Fruit fly (Drosophila melanogaster) whole organism, embryonic: ENCODE results near the gene Tsf1.

Experiments
- Aef1 ChIP-seq: fragments of 200-800 bp; sonication (Bioruptor generic); IDR thresholded peaks from 3 replicates; pipeline ENCODE4 v1.3.6; 2022; ENCODE audit warnings: missing biosample characterization, missing genetic modification characterization
- Bteb2 ChIP-seq: fragments of 200-800 bp; sonication (Bioruptor generic); optimal IDR thresholded peaks from 2 replicates; lab custom pipeline; 2016; ENCODE audit warnings: missing biosample characterization, missing genetic modification characterization
- CG10209 ChIP-seq: fragments of 200-800 bp; sonication (Bioruptor generic); optimal IDR thresholded peaks from 3 replicates; lab custom pipeline; 2017; ENCODE audit warnings: missing biosample characterization, mild to moderate bottlenecking, missing genetic modification characterization, missing genetic modification reagents
- CG10267 ChIP-seq: fragments of 200-800 bp; sonication (Bioruptor generic); optimal IDR thresholded peaks from 2 replicates; lab custom pipeline; 2018; ENCODE audit warnings: missing biosample characterization, mild to moderate bottlenecking, missing genetic modification characterization, moderate library complexity
- CG10321 ChIP-seq: fragments of 200-800 bp; sonication (Bioruptor generic); IDR thresholded peaks from 2 replicates; pipeline ENCODE4 v1.3.6; 2022; ENCODE audit warnings: missing biosample characterization, missing genetic modification characterization
- CG11085 ChIP-seq: fragments of 200-800 bp; sonication (Bioruptor generic); IDR thresholded peaks from 2 replicates; pipeline ENCODE4 v1.3.6; 2022; ENCODE audit warnings: missing biosample characterization, missing genetic modification characterization
- CG11398 ChIP-seq: fragments of 200-800 bp; sonication (Bioruptor generic); optimal IDR thresholded peaks from 2 replicates; lab custom pipeline; 2016; ENCODE audit warnings: missing biosample characterization, missing genetic modification characterization
- CG11504 ChIP-seq: fragments of 200-800 bp; sonication (Bioruptor generic); optimal IDR thresholded peaks from 3 replicates; lab custom pipeline; 2019; ENCODE audit warnings: missing biosample characterization, mild to moderate bottlenecking, missing genetic modification characterization, moderate library complexity
- CG12104 ChIP-seq: fragments of 200-800 bp; sonication (Bioruptor generic); optimal IDR thresholded peaks from 3 replicates; lab custom pipeline; 2016; ENCODE audit warnings: missing biosample characterization, missing genetic modification characterization
- CG12391 ChIP-seq: fragments of 200-800 bp; sonication (Bioruptor generic); optimal IDR thresholded peaks from 3 replicates; lab custom pipeline; 2018; ENCODE audit warnings: missing biosample characterization, mild to moderate bottlenecking, missing genetic modification characterization, moderate library complexity
- CG12942 ChIP-seq: fragments of 200-800 bp; sonication (Bioruptor generic); optimal IDR thresholded peaks from 3 replicates; lab custom pipeline; 2016; ENCODE audit warnings: missing biosample characterization, missing genetic modification characterization
- CG13296 ChIP-seq: fragments of 200-800 bp; sonication (Bioruptor generic); optimal IDR thresholded peaks from 3 replicates; lab custom pipeline; 2018; ENCODE audit warnings: missing biosample characterization, mild to moderate bottlenecking, missing genetic modification characterization
- CG13624 ChIP-seq: fragments of 200-800 bp; sonication (Bioruptor generic); optimal IDR thresholded peaks from 2 replicates; lab custom pipeline; 2016; ENCODE audit warnings: missing biosample characterization, missing genetic modification characterization
- CG1603 ChIP-seq: fragments of 200-800 bp; sonication (Bioruptor generic); optimal IDR thresholded peaks from 2 replicates; lab custom pipeline; 2019; ENCODE audit warnings: missing biosample characterization, mild to moderate bottlenecking, missing genetic modification characterization, moderate library complexity
- CG18599 ChIP-seq: fragments of 200-800 bp; sonication (Bioruptor generic); optimal IDR thresholded peaks from 3 replicates; lab custom pipeline; 2017; ENCODE audit warnings: missing biosample characterization, missing genetic modification characterization, mild to moderate bottlenecking, moderate library complexity, missing genetic modification reagents
- CG32532 ChIP-seq: fragments of 200-800 bp; sonication (Bioruptor generic); IDR thresholded peaks from 2 replicates; pipeline ENCODE4 v1.3.6; 2022; ENCODE audit warnings: missing biosample characterization, missing genetic modification characterization
- CG3995 ChIP-seq: fragments of 200-800 bp; sonication (Bioruptor generic); optimal IDR thresholded peaks from 3 replicates; lab custom pipeline; 2016; ENCODE audit warnings: missing biosample characterization, missing genetic modification characterization
- CG6254 ChIP-seq: fragments of 200-800 bp; sonication (Bioruptor generic); optimal IDR thresholded peaks from 3 replicates; lab custom pipeline; 2017; ENCODE audit warnings: mild to moderate bottlenecking, missing biosample characterization, missing genetic modification reagents, missing genetic modification characterization
- CG7556 ChIP-seq: fragments of 200-800 bp; sonication (Bioruptor generic); optimal IDR thresholded peaks from 2 replicates; lab custom pipeline; 2017; ENCODE audit warnings: missing biosample characterization, mild to moderate bottlenecking, missing genetic modification characterization
- CG8359 ChIP-seq: fragments of 200-800 bp; sonication (Bioruptor generic); optimal IDR thresholded peaks from 2 replicates; lab custom pipeline; 2017; ENCODE audit warnings: missing biosample characterization, mild to moderate bottlenecking, missing genetic modification characterization, borderline replicate concordance
- CG8478 ChIP-seq: fragments of >200 bp; optimal IDR thresholded peaks from 2 replicates; lab custom pipeline; 2018
- CG9215 ChIP-seq: fragments of 200-800 bp; sonication (Bioruptor generic); IDR thresholded peaks from 2 replicates; pipeline ENCODE4 v1.3.6; 2022; ENCODE audit warnings: missing biosample characterization, missing genetic modification characterization
- CG9817 ChIP-seq: fragments of 200-800 bp; sonication (Bioruptor generic); optimal IDR thresholded peaks from 2 replicates; lab custom pipeline; 2018; ENCODE audit warnings: missing biosample characterization, mild to moderate bottlenecking, missing genetic modification characterization, moderate library complexity
- CG9932 ChIP-seq: fragments of 200-800 bp; sonication (Bioruptor generic); IDR thresholded peaks from 2 replicates; pipeline ENCODE4 v1.3.6; 2022; ENCODE audit warnings: missing biosample characterization, missing genetic modification characterization
- Dll ChIP-seq: fragments of 200-800 bp; sonication (Bioruptor generic); IDR thresholded peaks from 4 replicates; pipeline ENCODE4 v1.3.6; 2022; ENCODE audit warnings: missing biosample characterization, missing genetic modification characterization; ENCODE audit not compliant: partially characterized antibody
- Dp ChIP-seq: fragments of 200-800 bp; sonication (Bioruptor generic); optimal IDR thresholded peaks from 2 replicates; lab custom pipeline; 2018; ENCODE audit warnings: missing biosample characterization, mild to moderate bottlenecking, missing genetic modification characterization, moderate library complexity
- Drgx ChIP-seq: fragments of 200-800 bp; sonication (Bioruptor generic); IDR thresholded peaks from 2 replicates; pipeline ENCODE4 v1.3.6; 2022; ENCODE audit warnings: missing biosample characterization, missing genetic modification characterization
- E2f2 ChIP-seq: fragments of 200-800 bp; sonication (Bioruptor generic); IDR thresholded peaks from 2 replicates; pipeline ENCODE4 v1.3.6; 2022; ENCODE audit warnings: missing biosample characterization, missing genetic modification characterization
- Fer2 ChIP-seq: fragments of 200-800 bp; sonication (Bioruptor generic); optimal IDR thresholded peaks from 2 replicates; lab custom pipeline; 2018; ENCODE audit warnings: missing biosample characterization, mild to moderate bottlenecking, missing genetic modification characterization, moderate library complexity
- Jarid2 ChIP-seq: fragments of 200-800 bp; sonication (Bioruptor generic); optimal IDR thresholded peaks from 3 replicates; lab custom pipeline; 2017; ENCODE audit warnings: mild to moderate bottlenecking, missing biosample characterization, missing genetic modification reagents, missing genetic modification characterization
- Kr ChIP-seq: fragments of 200-800 bp; sonication (Bioruptor generic); optimal IDR thresholded peaks from 2 replicates; lab custom pipeline; 2017; ENCODE audit warnings: missing biosample characterization, mild to moderate bottlenecking, missing genetic modification characterization
- Mrtf ChIP-seq: fragments of 200-800 bp; sonication (Bioruptor generic); IDR thresholded peaks from 3 replicates; pipeline ENCODE4 v1.3.6; 2022; ENCODE audit warnings: missing biosample characterization, missing genetic modification characterization
- Ravus ChIP-seq: fragments of 200-800 bp; sonication (Bioruptor generic); IDR thresholded peaks from 2 replicates; pipeline ENCODE4 v1.3.6; 2022; ENCODE audit warnings: missing biosample characterization, missing genetic modification characterization
- Rx ChIP-seq: fragments of 200-800 bp; sonication (Bioruptor generic); IDR thresholded peaks from 2 replicates; pipeline ENCODE4 v1.3.6; 2022; ENCODE audit warnings: missing biosample characterization, missing genetic modification characterization
- TFAM ChIP-seq: fragments of 200-800 bp; sonication (Bioruptor generic); optimal IDR thresholded peaks from 2 replicates; lab custom pipeline; 2017; ENCODE audit warnings: missing biosample characterization, missing genetic modification characterization, inconsistent platforms
- az2 ChIP-seq: fragments of 200-800 bp; sonication (Bioruptor generic); optimal IDR thresholded peaks from 3 replicates; lab custom pipeline; 2016; ENCODE audit warnings: missing biosample characterization, missing genetic modification characterization
- br ChIP-seq: fragments of >200 bp; optimal IDR thresholded peaks from 2 replicates; lab custom pipeline; 2017
- crc ChIP-seq: fragments of 200-800 bp; sonication (Bioruptor generic); optimal IDR thresholded peaks from 2 replicates; lab custom pipeline; 2016; ENCODE audit warnings: missing biosample characterization, missing genetic modification characterization
- da ChIP-seq: fragments of 200-800 bp; sonication (Bioruptor generic); optimal IDR thresholded peaks from 2 replicates; lab custom pipeline; 2016; ENCODE audit warnings: missing biosample characterization, missing genetic modification characterization
- dmrt99B ChIP-seq: fragments of 200-800 bp; sonication (Bioruptor generic); optimal IDR thresholded peaks from 2 replicates; lab custom pipeline; 2018; ENCODE audit warnings: missing biosample characterization, mild to moderate bottlenecking, missing genetic modification characterization, moderate library complexity
- esg ChIP-seq: fragments of 200-800 bp; sonication (Bioruptor generic); conservative IDR thresholded peaks from 2 replicates; pipeline ENCODE4 v1.3.6; 2022; ENCODE audit warnings: missing biosample characterization, missing genetic modification characterization
- gcm2 ChIP-seq: fragments of 200-800 bp; sonication (Bioruptor generic); optimal IDR thresholded peaks from 2 replicates; lab custom pipeline; 2016; ENCODE audit warnings: missing biosample characterization, missing genetic modification characterization
- hb ChIP-seq: fragments of 200-800 bp; sonication (Bioruptor generic); IDR thresholded peaks from 3 replicates; pipeline ENCODE4 v1.3.6; 2022; ENCODE audit warnings: missing biosample characterization, missing genetic modification characterization; ENCODE audit not compliant: partially characterized antibody
- kay ChIP-seq: fragments of 200-800 bp; sonication (Bioruptor generic); optimal IDR thresholded peaks from 2 replicates; lab custom pipeline; 2016; ENCODE audit warnings: missing biosample characterization, missing genetic modification characterization
- klu ChIP-seq: fragments of 200-800 bp; sonication (Bioruptor generic); IDR thresholded peaks from 2 replicates; pipeline ENCODE4 v1.3.6; 2022; ENCODE audit warnings: missing biosample characterization, missing genetic modification characterization
- knrl ChIP-seq: fragments of 200-800 bp; sonication (Bioruptor generic); IDR thresholded peaks from 3 replicates; pipeline ENCODE4 v1.3.6; 2022; ENCODE audit warnings: missing biosample characterization, missing genetic modification characterization; ENCODE audit not compliant: partially characterized antibody
- lilli ChIP-seq: fragments of 200-800 bp; sonication (Bioruptor generic); optimal IDR thresholded peaks from 3 replicates; lab custom pipeline; 2016; ENCODE audit warnings: missing biosample characterization, missing genetic modification characterization
- luna ChIP-seq: fragments of 200-800 bp; sonication (Bioruptor generic); optimal IDR thresholded peaks from 2 replicates; lab custom pipeline; 2016; ENCODE audit warnings: missing biosample characterization, missing genetic modification characterization
- peb ChIP-seq: fragments of 200-800 bp; sonication (Bioruptor generic); IDR thresholded peaks from 2 replicates; pipeline ENCODE4 v1.3.6; 2022; ENCODE audit warnings: missing biosample characterization, missing genetic modification characterization
- psq ChIP-seq: fragments of 200-800 bp; sonication (Bioruptor generic); optimal IDR thresholded peaks from 2 replicates; lab custom pipeline; 2017; ENCODE audit warnings: missing biosample characterization, missing genetic modification characterization
- sima ChIP-seq: fragments of 200-800 bp; sonication (Bioruptor generic); optimal IDR thresholded peaks from 2 replicates; lab custom pipeline; 2016; ENCODE audit warnings: missing biosample characterization, missing genetic modification characterization
- stc ChIP-seq: fragments of 200-800 bp; sonication (Bioruptor generic); IDR thresholded peaks from 2 replicates; pipeline ENCODE4 v1.3.6; 2022; ENCODE audit warnings: missing biosample characterization, missing genetic modification characterization

Gene Tsf1

dm6 chrX:18404632-18405238 lies 17.9 kb downstream of the Tsf1 start (continued):
- TF ChIP-seq crc (GFP tag; lab: Kevin White, UChicago) (no peak), CG11504 (tag; lab: Kevin White, UChicago) (peak; percentile 35), TFAM (GFP tag; lab: Kevin White, UChicago) (no peak), dmrt99B (tag; lab: Kevin White, UChicago) (peak; percentile 57), Jarid2 (no peak), klu (no peak), luna (GFP tag; lab: Kevin White, UChicago) (no peak), CG9817 (tag; lab: Kevin White, UChicago) (peak; percentile 32), esg (GFP tag; lab: Robert Waterston, UW) (no peak), Bteb2 (GFP tag; lab: Kevin White, UChicago) (no peak), CG13296 (no peak), peb (GFP tag; lab: Robert Waterston, UW) (no peak), Dp (GFP tag; lab: Kevin White, UChicago) (no peak), CG9215 (GFP tag; lab: Robert Waterston, UW) (no peak), CG8478 (lab: Kevin White, UChicago) (no peak), Rx (GFP tag; lab: Robert Waterston, UW) (0 out of 2 replicates have a peak, but pooled peaks have one; percentile 21), az2 (GFP tag; lab: Kevin White, UChicago) (peak; percentile 12), CG11398 (peak; percentile 29), CG7556 (GFP tag; lab: Kevin White, UChicago) (peak; percentile 30), psq (GFP tag; lab: Kevin White, UChicago) (no peak), lilli (peak; percentile 12), hb (GFP tag; lab: Robert Waterston, UW) (no peak), Drgx (GFP tag; lab: Robert Waterston, UW) (no peak), gcm2 (GFP tag; lab: Kevin White, UChicago) (no peak), Ravus (GFP tag; lab: Robert Waterston, UW) (no peak), Fer2 (tag; lab: Kevin White, UChicago) (no peak), CG10267 (no peak), CG3995 (GFP tag; lab: Kevin White, UChicago) (no peak), CG12391 (tag; lab: Kevin White, UChicago) (no peak), Dll (GFP tag; lab: Robert Waterston, UW) (0 out of 4 replicates have a peak, but pooled peaks have one; percentile 31), CG9932 (GFP tag; lab: Robert Waterston, UW) (no peak), stc (GFP tag; lab: Robert Waterston, UW) (no peak), CG13624 (GFP tag; lab: Kevin White, UChicago) (peak; percentile 7), Mrtf (GFP tag; lab: Robert Waterston, UW) (no peak), kay (GFP tag; lab: Kevin White, UChicago) (no peak), CG6254 (no peak), da (no peak), E2f2 (GFP tag; lab: Robert Waterston, UW) (no peak), br (no peak), CG12942 (no peak), CG12104 (GFP tag; lab: Kevin White, UChicago) (no peak), CG1603 (tag; lab: Kevin White, UChicago) (peak; percentile 2), CG8359 (no peak), CG10321 (no peak), CG11085 (GFP tag; lab: Robert Waterston, UW) (no peak), CG32532 (GFP tag; lab: Robert Waterston, UW) (no peak; the same call in 1 of the 2 replicates), CG10209 (GFP tag; lab: Kevin White, UChicago) (no peak), knrl (no peak), Kr (GFP tag; lab: Kevin White, UChicago) (no peak), CG18599 (GFP tag; lab: Kevin White, UChicago) (peak; percentile 1), Aef1 (GFP tag; lab: Robert Waterston, UW) (no peak), sima (GFP tag; lab: Kevin White, UChicago) (no peak)
